Worm (Caenorhabditis elegans) whole organism, young adult: ENCODE data around the gene rps-0.

Source experiments
- B0035.1 ChIP-seq: sonication (generic microtip); optimal IDR thresholded peaks from 2 replicates; lab custom pipeline; 2016; ENCODE audit warnings: missing genetic modification characterization, mild to moderate bottlenecking, missing compliant biosample characterization, missing genotype, missing genetic modification reagents
- B0336.3 ChIP-seq: fragments of 200-800 bp; sonication (Bioruptor generic); IDR thresholded peaks from 2 replicates; pipeline ENCODE4 v1.3.6; 2022; ENCODE audit warnings: missing genetic modification characterization, missing compliant biosample characterization
- C06A6.2 ChIP-seq: fragments of 200-800 bp; sonication (Bioruptor generic); conservative IDR thresholded peaks from 2 replicates; pipeline ENCODE4 v1.3.6; 2022; ENCODE audit warnings: missing genetic modification characterization, missing compliant biosample characterization
- F10E7.11 ChIP-seq: sonication (generic microtip); optimal IDR thresholded peaks from 2 replicates; lab custom pipeline; 2017; ENCODE audit warnings: mild to moderate bottlenecking, missing genetic modification characterization, moderate library complexity, missing compliant biosample characterization
- F23B12.7 ChIP-seq: sonication (generic microtip); optimal IDR thresholded peaks from 2 replicates; lab custom pipeline; 2017; ENCODE audit warnings: missing genetic modification characterization, mild to moderate bottlenecking, missing compliant biosample characterization, antibody characterized with exemption, moderate library complexity; ENCODE audit not compliant: insufficient read depth
- F33H1.4 ChIP-seq: fragments of 200-800 bp; sonication (Bioruptor generic); IDR thresholded peaks from 2 replicates; pipeline ENCODE4 v1.3.6; 2022; ENCODE audit warnings: missing genetic modification reagents, missing genetic modification characterization, missing compliant biosample characterization
- F52B5.7 ChIP-seq: sonication (generic microtip); optimal IDR thresholded peaks from 2 replicates; lab custom pipeline; 2016; ENCODE audit warnings: mild to moderate bottlenecking, missing genetic modification characterization, missing compliant biosample characterization
- F57A8.1 ChIP-seq: fragments of 200-800 bp; sonication (Bioruptor generic); optimal IDR thresholded peaks from 2 replicates; lab custom pipeline; 2018; ENCODE audit warnings: mild to moderate bottlenecking, missing genetic modification characterization, moderate library complexity, missing compliant biosample characterization
- F57C9.4 ChIP-seq: sonication (generic microtip); optimal IDR thresholded peaks from 2 replicates; lab custom pipeline; 2017; ENCODE audit warnings: mild to moderate bottlenecking, missing genetic modification characterization, missing compliant biosample characterization
- K12H6.12 ChIP-seq: fragments of 200-800 bp; sonication (Bioruptor generic); optimal IDR thresholded peaks from 2 replicates; lab custom pipeline; 2018; ENCODE audit warnings: mild to moderate bottlenecking, missing genetic modification characterization, missing compliant biosample characterization
- Y56A3A.18 ChIP-seq: fragments of 200-800 bp; sonication (Bioruptor generic); IDR thresholded peaks from 2 replicates; pipeline ENCODE4 v1.3.6; 2022; ENCODE audit warnings: missing genetic modification reagents, missing genetic modification characterization, missing compliant biosample characterization
- Y79H2A.3 ChIP-seq: fragments of 200-800 bp; sonication (Bioruptor generic); conservative IDR thresholded peaks from 2 replicates; pipeline ENCODE4 v1.3.6; 2022; ENCODE audit warnings: missing genetic modification reagents, missing genetic modification characterization, missing compliant biosample characterization
- akir-1 ChIP-seq: fragments of 200-800 bp; sonication (Bioruptor generic); optimal IDR thresholded peaks from 2 replicates; lab custom pipeline; 2018; ENCODE audit warnings: mild to moderate bottlenecking, missing genetic modification characterization, moderate library complexity, missing compliant biosample characterization
- aptf-2 ChIP-seq: fragments of 200-800 bp; sonication (Bioruptor generic); conservative IDR thresholded peaks from 2 replicates; pipeline ENCODE4 v1.3.6; 2022; ENCODE audit warnings: missing genetic modification reagents, missing genetic modification characterization, missing compliant biosample characterization
- attf-6 ChIP-seq: fragments of 200-800 bp; sonication (Bioruptor generic); IDR thresholded peaks from 2 replicates; pipeline ENCODE4 v1.3.6; 2022; ENCODE audit warnings: missing genetic modification reagents, missing genetic modification characterization, missing compliant biosample characterization
- cebp-2 ChIP-seq: fragments of 200-800 bp; sonication (Bioruptor generic); IDR thresholded peaks from 2 replicates; pipeline ENCODE4 v1.3.6; 2022; ENCODE audit warnings: missing genetic modification characterization, missing compliant biosample characterization
- chd-7 ChIP-seq: sonication (generic microtip); optimal IDR thresholded peaks from 2 replicates; lab custom pipeline; 2016; ENCODE audit warnings: mild to moderate bottlenecking, missing genetic modification characterization, moderate library complexity, missing compliant biosample characterization
- die-1 ChIP-seq: sonication (generic microtip); optimal IDR thresholded peaks from 2 replicates; lab custom pipeline; 2016; ENCODE audit warnings: missing genotype, mild to moderate bottlenecking, missing genetic modification characterization, missing compliant biosample characterization
- dox-1 ChIP-seq: fragments of 200-800 bp; sonication (Bioruptor generic); IDR thresholded peaks from 2 replicates; pipeline ENCODE4 v1.3.6; 2022; ENCODE audit warnings: missing genetic modification reagents, missing genetic modification characterization, missing compliant biosample characterization
- dpl-1 ChIP-seq: fragments of 150-350 bp; optimal IDR thresholded peaks from 2 replicates; lab custom pipeline; 2014; ENCODE audit warnings: missing biosample characterization, missing genetic modification reagents, missing genetic modification characterization
- hlh-12 ChIP-seq: sonication (generic microtip); optimal IDR thresholded peaks from 2 replicates; lab custom pipeline; 2016; ENCODE audit warnings: missing genetic modification characterization, missing compliant biosample characterization
- hmg-1.2 ChIP-seq: fragments of 200-800 bp; sonication (Bioruptor generic); IDR thresholded peaks from 2 replicates; pipeline ENCODE4 v1.3.6; 2022; ENCODE audit warnings: missing genetic modification reagents, missing genetic modification characterization, missing compliant biosample characterization
- let-526 ChIP-seq: fragments of 200-800 bp; sonication (Bioruptor generic); IDR thresholded peaks from 2 replicates; pipeline ENCODE4 v1.3.6; 2022; ENCODE audit warnings: missing genetic modification reagents, missing genetic modification characterization, missing compliant biosample characterization
- lin-54 ChIP-seq: fragments of 200-800 bp; sonication (Bioruptor generic); optimal IDR thresholded peaks from 2 replicates; lab custom pipeline; 2018; ENCODE audit warnings: mild to moderate bottlenecking, missing genetic modification characterization, missing compliant biosample characterization
- lir-1 ChIP-seq: fragments of 200-800 bp; sonication (Bioruptor generic); conservative IDR thresholded peaks from 2 replicates; pipeline ENCODE4 v1.3.6; 2022; ENCODE audit warnings: missing genetic modification reagents, missing genetic modification characterization, missing compliant biosample characterization
- lsl-1 ChIP-seq: fragments of 200-800 bp; sonication (Bioruptor generic); optimal IDR thresholded peaks from 2 replicates; lab custom pipeline; 2018; ENCODE audit warnings: mild to moderate bottlenecking, missing genetic modification characterization, moderate library complexity, missing compliant biosample characterization
- lsy-27 ChIP-seq: sonication (generic microtip); optimal IDR thresholded peaks from 2 replicates; lab custom pipeline; 2017; ENCODE audit warnings: missing genetic modification characterization, mild to moderate bottlenecking, missing compliant biosample characterization, antibody characterized with exemption, missing genotype, borderline replicate concordance; ENCODE audit not compliant: insufficient read depth
- madf-10 ChIP-seq: sonication (generic microtip); optimal IDR thresholded peaks from 2 replicates; lab custom pipeline; 2016; ENCODE audit warnings: mild to moderate bottlenecking, missing genetic modification characterization, missing compliant biosample characterization
- madf-3 ChIP-seq: fragments of 200-800 bp; sonication (Bioruptor generic); IDR thresholded peaks from 2 replicates; pipeline ENCODE4 v1.3.6; 2022; ENCODE audit warnings: missing genetic modification reagents, missing genetic modification characterization, missing compliant biosample characterization
- madf-6 ChIP-seq: fragments of 200-800 bp; sonication (Bioruptor generic); IDR thresholded peaks from 2 replicates; pipeline ENCODE4 v1.3.6; 2022; ENCODE audit warnings: missing genetic modification reagents, missing genetic modification characterization, missing compliant biosample characterization
- madf-8 ChIP-seq: fragments of 200-800 bp; sonication (Bioruptor generic); conservative IDR thresholded peaks from 2 replicates; pipeline ENCODE4 v1.3.6; 2022; ENCODE audit warnings: missing genetic modification reagents, missing genetic modification characterization, missing compliant biosample characterization
- mxl-1 ChIP-seq: sonication (generic microtip); optimal IDR thresholded peaks from 2 replicates; lab custom pipeline; 2016; ENCODE audit warnings: missing genetic modification characterization, missing compliant biosample characterization
- nhr-179 ChIP-seq: sonication (generic microtip); optimal IDR thresholded peaks from 2 replicates; lab custom pipeline; 2016; ENCODE audit warnings: mild to moderate bottlenecking, missing genetic modification characterization, missing compliant biosample characterization
- rcor-1 ChIP-seq: fragments of 200-800 bp; sonication (Bioruptor generic); IDR thresholded peaks from 2 replicates; pipeline ENCODE4 v1.3.6; 2022; ENCODE audit warnings: missing genetic modification reagents, missing genetic modification characterization, missing compliant biosample characterization
- sea-2 ChIP-seq: fragments of 200-800 bp; sonication (Bioruptor generic); IDR thresholded peaks from 2 replicates; pipeline ENCODE4 v1.3.6; 2022; ENCODE audit warnings: missing genetic modification characterization, missing compliant biosample characterization
- somi-1 ChIP-seq: fragments of 200-800 bp; sonication (Bioruptor generic); optimal IDR thresholded peaks from 2 replicates; lab custom pipeline; 2018; ENCODE audit warnings: mild to moderate bottlenecking, missing genetic modification characterization, missing compliant biosample characterization
- sptf-2 ChIP-seq: fragments of 200-800 bp; sonication (Bioruptor generic); optimal IDR thresholded peaks from 2 replicates; lab custom pipeline; 2018; ENCODE audit warnings: mild to moderate bottlenecking, missing genetic modification characterization, missing compliant biosample characterization
- tlf-1 ChIP-seq: fragments of 200-800 bp; sonication (Bioruptor generic); optimal IDR thresholded peaks from 2 replicates; lab custom pipeline; 2018; ENCODE audit warnings: mild to moderate bottlenecking, missing genetic modification characterization, missing compliant biosample characterization
- unc-130 ChIP-seq: sonication (generic microtip); optimal IDR thresholded peaks from 2 replicates; lab custom pipeline; 2016; ENCODE audit warnings: missing genetic modification reagents, missing genetic modification characterization, missing compliant biosample characterization
- xnd-1 ChIP-seq: sonication (generic microtip); optimal IDR thresholded peaks from 2 replicates; lab custom pipeline; 2016; ENCODE audit warnings: missing genotype, missing genetic modification reagents, missing genetic modification characterization, missing compliant biosample characterization
- zim-3 ChIP-seq: sonication (generic microtip); optimal IDR thresholded peaks from 2 replicates; lab custom pipeline; 2017; ENCODE audit warnings: mild to moderate bottlenecking, missing genetic modification characterization, moderate library complexity, missing compliant biosample characterization
- ztf-22 ChIP-seq: fragments of 200-800 bp; sonication (Bioruptor generic); optimal IDR thresholded peaks from 2 replicates; lab custom pipeline; 2018; ENCODE audit warnings: mild to moderate bottlenecking, missing genetic modification characterization, moderate library complexity, missing compliant biosample characterization
- ztf-25 ChIP-seq: fragments of 200-800 bp; sonication (Bioruptor generic); IDR thresholded peaks from 2 replicates; pipeline ENCODE4 v1.3.6; 2022; ENCODE audit warnings: missing genetic modification reagents, missing genetic modification characterization, missing compliant biosample characterization
- ztf-6 ChIP-seq: fragments of 200-800 bp; sonication (Bioruptor generic); IDR thresholded peaks from 2 replicates; pipeline ENCODE4 v1.3.6; 2022; ENCODE audit warnings: missing genetic modification reagents, missing genetic modification characterization, missing compliant biosample characterization

rps-0 gene

ce11 chrIII:4715088-4715487 lies 38.8 kb downstream of the rps-0 start, which contains the start of gene him-18:
TSS of gene him-18 (minus strand) at chrIII:4715188.
- TF ChIP-seq unc-130: no peak
- TF ChIP-seq sptf-2: no peak
- no peak for TF ChIP-seq attf-6 (GFP tag; lab: Robert Waterston, UW)

ce11 chrIII:4708909-4709308 lies 44.9 kb downstream of the rps-0 start, which contains the start of gene T04A8.18:
TSS of gene T04A8.18 (plus strand) at chrIII:4709209.
- TF ChIP-seq somi-1 (GFP tag; lab: Kevin White, UChicago): no peak
- TF ChIP-seq Y56A3A.18: no peak
- no peak for TF ChIP-seq dpl-1 (GFP tag; lab: Kevin White, UChicago)
- no peak for TF ChIP-seq B0035.1 (tag; lab: Kevin White, UChicago)
- no peak for TF ChIP-seq K12H6.12
- TF ChIP-seq let-526: no peak
- TF ChIP-seq F52B5.7 (tag; lab: Kevin White, UChicago): no peak
- no peak for TF ChIP-seq tlf-1
- TF ChIP-seq F57A8.1 (GFP tag; lab: Kevin White, UChicago): no peak
- TF ChIP-seq ztf-22: no peak
- TF ChIP-seq lsy-27: no peak

ce11 chrIII:4706678-4707077 lies 47.2 kb downstream of the rps-0 start, which contains the start of gene T04A8.13:
TSS of gene T04A8.13 (plus strand) at chrIII:4706978.
- TF ChIP-seq lir-1 (GFP tag; lab: Robert Waterston, UW) (no peak), lsy-27 (no peak), zim-3 (tag; lab: Kevin White, UChicago) (no peak), mxl-1 (no peak), B0336.3 (no peak), sea-2 (GFP tag; lab: Robert Waterston, UW) (no peak), Y79H2A.3 (GFP tag; lab: Robert Waterston, UW) (no peak), hmg-1.2 (GFP tag; lab: Robert Waterston, UW) (no peak), madf-10 (no peak), madf-6 (GFP tag; lab: Robert Waterston, UW) (no peak), madf-8 (GFP tag; lab: Robert Waterston, UW) (no peak)

ce11 chrIII:4705207-4705606 lies 48.6 kb downstream of the rps-0 start, which contains the start of gene pgap-2:
TSS of gene pgap-2 (plus strand) at chrIII:4705507.
- TF ChIP-seq die-1 (no peak), tlf-1 (no peak), ztf-6 (GFP tag; lab: Robert Waterston, UW) (no peak), rcor-1 (no peak), cebp-2 (GFP tag; lab: Robert Waterston, UW) (no peak), Y56A3A.18 (no peak), sea-2 (GFP tag; lab: Robert Waterston, UW) (no peak), ztf-25 (GFP tag; lab: Robert Waterston, UW) (no peak)

ce11 chrIII:4703932-4704454 lies 49.9 kb downstream of the rps-0 start, which contains the start of the genes clp-2 and mrpl-16:
TSS of gene clp-2 (minus strand) at chrIII:4704025.
TSS of gene mrpl-16 (plus strand) at chrIII:4704404.
- TF ChIP-seq lin-54: no peak
- no peak for TF ChIP-seq F57C9.4 (tag; lab: Kevin White, UChicago)
- no peak for TF ChIP-seq let-526
- no peak for TF ChIP-seq aptf-2 (GFP tag; lab: Robert Waterston, UW)
- no peak for TF ChIP-seq xnd-1 (tag; lab: Kevin White, UChicago)
- TF ChIP-seq lsl-1 (GFP tag; lab: Kevin White, UChicago): peak; percentile 24
- no peak for TF ChIP-seq F23B12.7
- no peak for TF ChIP-seq sea-2 (GFP tag; lab: Robert Waterston, UW)
- no peak for TF ChIP-seq chd-7 (tag; lab: Kevin White, UChicago)
- no peak for TF ChIP-seq hlh-12
- TF ChIP-seq mxl-1: no peak
- no peak for TF ChIP-seq F10E7.11 (tag; lab: Kevin White, UChicago)
- TF ChIP-seq C06A6.2: no peak
- no peak for TF ChIP-seq dox-1 (GFP tag; lab: Robert Waterston, UW)
- no peak for TF ChIP-seq madf-3 (GFP tag; lab: Robert Waterston, UW)
- peak; percentile 14; the same call in 1 of the 2 replicates for TF ChIP-seq F33H1.4
- no peak for TF ChIP-seq akir-1 (GFP tag; lab: Kevin White, UChicago)
- no peak for TF ChIP-seq nhr-179 (tag; lab: Kevin White, UChicago)
